Worm (Caenorhabditis elegans): ENCODE results near the gene ipla-5.

The ipla-5 gene

ce11 chrIV:8722801-8723200 lies 7.8 kb downstream of the ipla-5 start:
- TF ChIP-seq W03F9.2 (tag; optimal IDR thresholded peaks at IDR 0.05) (no peak), him-1 (tag; optimal IDR thresholded peaks at IDR 0.05) (no peak), dao-5 (tag; optimal IDR thresholded peaks at IDR 0.05) (no peak)

- no peak for TF ChIP-seq dao-5 (tag; optimal IDR thresholded peaks at IDR 0.05)
- TF ChIP-seq W03F9.2 (tag; optimal IDR thresholded peaks at IDR 0.05): no peak
- TF ChIP-seq him-1 (tag; optimal IDR thresholded peaks at IDR 0.05): no peak
These were observed 8.7 kb downstream of the ipla-5 start, which contains the start of gene F21D5.9 for ce11 chrIV:8723720-8724119. TSS of gene F21D5.9 (plus strand) at chrIV:8724020.

ce11 chrIV:8724907-8725306 lies 9.9 kb downstream of the ipla-5 start:
- no peak for TF ChIP-seq him-1 (tag; optimal IDR thresholded peaks at IDR 0.05)
- no peak for TF ChIP-seq dao-5 (tag; optimal IDR thresholded peaks at IDR 0.05)
- TF ChIP-seq W03F9.2 (tag; optimal IDR thresholded peaks at IDR 0.05): no peak

- TF ChIP-seq him-1 (tag; optimal IDR thresholded peaks at IDR 0.05) (no peak), W03F9.2 (tag; optimal IDR thresholded peaks at IDR 0.05) (no peak), dao-5 (tag; optimal IDR thresholded peaks at IDR 0.05) (no peak)
These were observed 10.3 kb downstream of the ipla-5 start, which contains the start of gene pgm-3 for ce11 chrIV:8725345-8725744. TSS of gene pgm-3 (plus strand) at chrIV:8725722.

- TF ChIP-seq him-1 (tag; optimal IDR thresholded peaks at IDR 0.05) (no peak), W03F9.2 (tag; optimal IDR thresholded peaks at IDR 0.05) (no peak), dao-5 (tag; optimal IDR thresholded peaks at IDR 0.05) (no peak)
These were observed 13.1 kb downstream of the ipla-5 start, which contains the start of gene otub-3 for ce11 chrIV:8728122-8728521. TSS of gene otub-3 (plus strand) at chrIV:8728177.

- TF ChIP-seq him-1 (tag; optimal IDR thresholded peaks at IDR 0.05) (no peak), W03F9.2 (tag; optimal IDR thresholded peaks at IDR 0.05) (no peak), dao-5 (tag; optimal IDR thresholded peaks at IDR 0.05) (no peak)
These were observed 14.6 kb downstream of the ipla-5 start for ce11 chrIV:8729636-8730035.

ce11 chrIV:8730469-8730868 lies 15.4 kb downstream of the ipla-5 start, which contains the start of gene F21D5.3:
TSS of gene F21D5.3 (plus strand) at chrIV:8730815.
- TF ChIP-seq him-1 (tag; optimal IDR thresholded peaks at IDR 0.05): no peak
- TF ChIP-seq dao-5 (tag; optimal IDR thresholded peaks at IDR 0.05): no peak
- TF ChIP-seq W03F9.2 (tag; optimal IDR thresholded peaks at IDR 0.05): no peak

- TF ChIP-seq W03F9.2 (tag; optimal IDR thresholded peaks at IDR 0.05): peak; percentile 10
- TF ChIP-seq him-1 (tag; optimal IDR thresholded peaks at IDR 0.05): no peak
These were observed 22.3 kb downstream of the ipla-5 start for ce11 chrIV:8737354-8737753.

ce11 chrIV:8737787-8738186 lies 22.7 kb downstream of the ipla-5 start, which contains the start of gene F21D5.4:
TSS of gene F21D5.4 (plus strand) at chrIV:8738087.
- TF ChIP-seq W03F9.2 (tag; optimal IDR thresholded peaks at IDR 0.05) (no peak), him-1 (tag; optimal IDR thresholded peaks at IDR 0.05) (no peak)

- no peak for TF ChIP-seq him-1 (tag; optimal IDR thresholded peaks at IDR 0.05)
- TF ChIP-seq dao-5 (tag; optimal IDR thresholded peaks at IDR 0.05): no peak
- no peak for TF ChIP-seq W03F9.2 (tag; optimal IDR thresholded peaks at IDR 0.05)
These were observed 24.2 kb downstream of the ipla-5 start, which contains the start of gene F21D5.5 for ce11 chrIV:8739294-8739693. TSS of gene F21D5.5 (minus strand) at chrIV:8739394.

ce11 chrIV:8739926-8740325 lies 24.9 kb downstream of the ipla-5 start, which contains the start of gene mrps-33:
TSS of gene mrps-33 (minus strand) at chrIV:8740026.
- TF ChIP-seq dao-5 (tag; optimal IDR thresholded peaks at IDR 0.05) (no peak), him-1 (tag; optimal IDR thresholded peaks at IDR 0.05) (no peak), W03F9.2 (tag; optimal IDR thresholded peaks at IDR 0.05) (no peak)

- TF ChIP-seq dao-5 (tag; optimal IDR thresholded peaks at IDR 0.05) (no peak), W03F9.2 (tag; optimal IDR thresholded peaks at IDR 0.05) (no peak), him-1 (tag; optimal IDR thresholded peaks at IDR 0.05) (no peak)
These were observed 25.9 kb downstream of the ipla-5 start, which contains the start of gene F21D5.6 for ce11 chrIV:8740952-8741438. TSS of gene F21D5.6 (minus strand) at chrIV:8741388.

ce11 chrIV:8743654-8744332 lies 28.7 kb downstream of the ipla-5 start, which contains the start of gene F21D5.7:
TSS of gene F21D5.7 (minus strand) at chrIV:8743704.
- TF ChIP-seq W03F9.2 (tag; optimal IDR thresholded peaks at IDR 0.05) (peak; percentile 92), dao-5 (tag; optimal IDR thresholded peaks at IDR 0.05) (no peak)

ce11 chrIV:8745591-8746302 lies 30.7 kb downstream of the ipla-5 start, which contains the start of the genes F20C5.7 and parg-1:
TSS of gene F20C5.7 (minus strand) at chrIV:8745691.
TSS of gene parg-1 (plus strand) at chrIV:8746252.
- TF ChIP-seq him-1 (tag; optimal IDR thresholded peaks at IDR 0.05) (no peak), W03F9.2 (tag; optimal IDR thresholded peaks at IDR 0.05) (no peak), dao-5 (tag; optimal IDR thresholded peaks at IDR 0.05) (no peak)

Measured in whole organism, L4/young adult.